Fruit fly (Drosophila melanogaster) whole organism, embryonic: ENCODE measurements around the gene CG13995.

Experiments
- Awh ChIP-seq: fragments of 200-800 bp; sonication (Bioruptor generic); IDR thresholded peaks from 2 replicates; pipeline ENCODE4, ENCODE4 v1.3.6; 2022; ENCODE audit warnings: missing biosample characterization, missing genetic modification characterization
- B-H2 ChIP-seq: fragments of 200-800 bp; sonication (Bioruptor generic); optimal IDR thresholded peaks from 2 replicates; lab custom pipeline; 2018; ENCODE audit warnings: missing biosample characterization, mild to moderate bottlenecking, missing genetic modification characterization
- CG1024 ChIP-seq: fragments of 200-800 bp; sonication (Bioruptor generic); IDR thresholded peaks from 2 replicates; pipeline ENCODE4 v1.3.6; 2022; ENCODE audit warnings: missing biosample characterization, missing genetic modification characterization
- CG12219 ChIP-seq: fragments of 200-800 bp; sonication (Bioruptor generic); optimal IDR thresholded peaks from 3 replicates; lab custom pipeline; 2018; ENCODE audit warnings: missing biosample characterization, mild to moderate bottlenecking, missing genetic modification characterization
- CG12942 ChIP-seq: fragments of 200-800 bp; sonication (Bioruptor generic); optimal IDR thresholded peaks from 3 replicates; lab custom pipeline; 2016; ENCODE audit warnings: missing biosample characterization, missing genetic modification characterization
- CG13123 ChIP-seq: fragments of 200-800 bp; sonication (Bioruptor generic); optimal IDR thresholded peaks from 2 replicates; lab custom pipeline; 2016; ENCODE audit warnings: missing biosample characterization, missing genetic modification characterization
- CG16813 ChIP-seq: fragments of 200-800 bp; sonication (Bioruptor generic); IDR thresholded peaks from 3 replicates; pipeline ENCODE4 v1.3.6; 2022; ENCODE audit warnings: missing biosample characterization, missing genetic modification characterization; ENCODE audit not compliant: partially characterized antibody
- CG17328 ChIP-seq: fragments of 200-800 bp; sonication (Bioruptor generic); IDR thresholded peaks from 2 replicates; pipeline ENCODE4 v1.3.6; 2022; ENCODE audit warnings: missing biosample characterization, missing genetic modification characterization
- CG2129 ChIP-seq: fragments of 200-800 bp; sonication (Bioruptor generic); IDR thresholded peaks from 2 replicates; pipeline ENCODE4 v1.3.6; 2022; ENCODE audit warnings: missing biosample characterization, missing genetic modification characterization; ENCODE audit not compliant: partially characterized antibody
- CG2889 ChIP-seq: fragments of 200-800 bp; sonication (Bioruptor generic); IDR thresholded peaks from 3 replicates; pipeline ENCODE4 v1.3.6; 2022; ENCODE audit warnings: missing biosample characterization, missing genetic modification characterization
- CG30020 ChIP-seq: fragments of 200-800 bp; optimal IDR thresholded peaks from 2 replicates; lab custom pipeline; 2019; ENCODE audit warnings: missing biosample characterization, mild to moderate bottlenecking, missing genetic modification characterization, moderate library complexity
- CG3163 ChIP-seq: fragments of 200-800 bp; sonication (Bioruptor generic); optimal IDR thresholded peaks from 3 replicates; lab custom pipeline; 2016; ENCODE audit warnings: missing biosample characterization, missing genetic modification characterization
- CG32767 ChIP-seq: fragments of 200-800 bp; sonication (Bioruptor generic); IDR thresholded peaks from 2 replicates; pipeline ENCODE4 v1.3.6; 2022; ENCODE audit warnings: missing biosample characterization, missing genetic modification characterization
- CG3281 ChIP-seq: fragments of 200-800 bp; sonication (Bioruptor generic); optimal IDR thresholded peaks from 3 replicates; lab custom pipeline; 2017; ENCODE audit warnings: missing biosample characterization, mild to moderate bottlenecking, missing genetic modification characterization
- CG33557 ChIP-seq: fragments of 200-800 bp; sonication (Bioruptor generic); optimal IDR thresholded peaks from 2 replicates; lab custom pipeline; 2019; ENCODE audit warnings: missing biosample characterization, mild to moderate bottlenecking, missing genetic modification characterization, moderate library complexity
- CG34422 ChIP-seq: fragments of 200-800 bp; sonication (Bioruptor generic); IDR thresholded peaks from 3 replicates; pipeline ENCODE4 v1.3.6; 2022; ENCODE audit warnings: missing biosample characterization, missing genetic modification characterization
- CG4424 ChIP-seq: fragments of 200-800 bp; sonication (Bioruptor generic); optimal IDR thresholded peaks from 3 replicates; lab custom pipeline; 2016; ENCODE audit warnings: missing biosample characterization, missing genetic modification characterization
- CG6791 ChIP-seq: fragments of 200-800 bp; sonication (Bioruptor generic); IDR thresholded peaks from 3 replicates; pipeline ENCODE4 v1.3.6; 2022; ENCODE audit warnings: missing biosample characterization, missing genetic modification characterization; ENCODE audit not compliant: partially characterized antibody
- CG6813 ChIP-seq: fragments of 200-800 bp; sonication (Bioruptor generic); optimal IDR thresholded peaks from 2 replicates; lab custom pipeline; 2017; ENCODE audit warnings: missing biosample characterization, missing genetic modification characterization, mild to moderate bottlenecking, moderate library complexity, missing genetic modification reagents
- CG7963 ChIP-seq: fragments of 200-800 bp; sonication (Bioruptor generic); IDR thresholded peaks from 3 replicates; pipeline ENCODE4 v1.3.6; 2022; ENCODE audit warnings: missing biosample characterization, missing genetic modification characterization; ENCODE audit not compliant: partially characterized antibody
- CG7987 ChIP-seq: fragments of 200-800 bp; sonication (Bioruptor generic); optimal IDR thresholded peaks from 2 replicates; lab custom pipeline; 2018; ENCODE audit warnings: missing biosample characterization, mild to moderate bottlenecking, missing genetic modification characterization, moderate library complexity
- CG8478 ChIP-seq: fragments of >200 bp; optimal IDR thresholded peaks from 2 replicates; lab custom pipeline; 2018
- CG8765 ChIP-seq: fragments of 200-800 bp; sonication (Bioruptor generic); IDR thresholded peaks from 2 replicates; pipeline ENCODE4 v1.3.6; 2022; ENCODE audit warnings: missing biosample characterization, missing genetic modification characterization
- Doc2 ChIP-seq: fragments of 200-800 bp; sonication (Bioruptor generic); IDR thresholded peaks from 2 replicates; pipeline ENCODE4 v1.3.6; 2022; ENCODE audit warnings: missing biosample characterization, missing genetic modification characterization
- Dref ChIP-seq: fragments of 200-800 bp; sonication (Bioruptor generic); IDR thresholded peaks from 2 replicates; pipeline ENCODE4 v1.3.6; 2022; ENCODE audit warnings: missing biosample characterization, missing genetic modification characterization
- HLHmδ ChIP-seq: fragments of 200-800 bp; sonication (Bioruptor generic); optimal IDR thresholded peaks from 2 replicates; lab custom pipeline; 2018; ENCODE audit warnings: missing biosample characterization, mild to moderate bottlenecking, missing genetic modification characterization, moderate library complexity
- Lhr ChIP-seq: fragments of 200-800 bp; sonication (Bioruptor generic); optimal IDR thresholded peaks from 3 replicates; lab custom pipeline; 2017; ENCODE audit warnings: mild to moderate bottlenecking, missing biosample characterization, missing genetic modification reagents, missing genetic modification characterization
- Lim3 ChIP-seq: fragments of 200-800 bp; sonication (Bioruptor generic); IDR thresholded peaks from 2 replicates; pipeline ENCODE4 v1.3.6; 2022; ENCODE audit warnings: missing biosample characterization, missing genetic modification characterization
- Myb ChIP-seq: fragments of 200-800 bp; sonication (Bioruptor generic); optimal IDR thresholded peaks from 2 replicates; lab custom pipeline; 2016; ENCODE audit warnings: missing biosample characterization, missing genetic modification characterization
- NFAT ChIP-seq: fragments of 200-800 bp; sonication (Bioruptor generic); IDR thresholded peaks from 2 replicates; pipeline ENCODE4 v1.3.6; 2022; ENCODE audit warnings: missing biosample characterization, missing genetic modification characterization
- Optix ChIP-seq: fragments of 200-800 bp; sonication (Bioruptor generic); IDR thresholded peaks from 3 replicates; pipeline ENCODE4 v1.3.6; 2022; ENCODE audit warnings: missing biosample characterization, missing genetic modification characterization
- Rfx ChIP-seq: fragments of 200-800 bp; sonication (Bioruptor generic); IDR thresholded peaks from 2 replicates; pipeline ENCODE4 v1.3.6; 2022; ENCODE audit warnings: missing biosample characterization, missing genetic modification characterization
- TFAM ChIP-seq: fragments of 200-800 bp; sonication (Bioruptor generic); optimal IDR thresholded peaks from 2 replicates; lab custom pipeline; 2017; ENCODE audit warnings: missing biosample characterization, missing genetic modification characterization, inconsistent platforms
- ab ChIP-seq: fragments of 200-800 bp; sonication (Bioruptor generic); optimal IDR thresholded peaks from 2 replicates; lab custom pipeline; 2016; ENCODE audit warnings: missing biosample characterization, missing genetic modification characterization
- ash1 ChIP-seq: fragments of 200-800 bp; sonication (Bioruptor generic); optimal IDR thresholded peaks from 2 replicates; lab custom pipeline; 2018; ENCODE audit warnings: missing biosample characterization, mild to moderate bottlenecking, missing genetic modification characterization
- bigmax ChIP-seq: fragments of 200-800 bp; sonication (Bioruptor generic); optimal IDR thresholded peaks from 2 replicates; lab custom pipeline; 2018; ENCODE audit warnings: missing biosample characterization, mild to moderate bottlenecking, missing genetic modification characterization
- crp ChIP-seq, 2 experiments: fragments of 200-800 bp; sonication (Bioruptor generic); optimal IDR thresholded peaks; 2 replicates in 1 of 2; 3 replicates in 1 of 2; lab custom pipeline; 2017; ENCODE audit warnings: missing biosample characterization in 2 of 2, missing genetic modification characterization in 2 of 2, mild to moderate bottlenecking in 1 of 2, moderate library complexity in 1 of 2
- gfzf ChIP-seq: fragments of 200-800 bp; sonication (Bioruptor generic); optimal IDR thresholded peaks from 2 replicates; lab custom pipeline; 2016; ENCODE audit warnings: missing biosample characterization, mild to moderate bottlenecking, missing genetic modification characterization, moderate library complexity
- gt ChIP-seq: fragments of 200-800 bp; sonication (Bioruptor generic); IDR thresholded peaks from 2 replicates; pipeline ENCODE4 v1.3.6; 2022; ENCODE audit warnings: missing biosample characterization, missing genetic modification characterization
- ind ChIP-seq: fragments of 200-800 bp; sonication (Bioruptor generic); optimal IDR thresholded peaks from 3 replicates; lab custom pipeline; 2016; ENCODE audit warnings: missing biosample characterization, missing genetic modification characterization
- inv ChIP-seq: fragments of 200-800 bp; sonication (Bioruptor generic); IDR thresholded peaks from 2 replicates; pipeline ENCODE4 v1.3.6; 2022; ENCODE audit warnings: missing biosample characterization, missing genetic modification characterization; ENCODE audit not compliant: partially characterized antibody
- lmd ChIP-seq: fragments of 200-800 bp; sonication (Bioruptor generic); IDR thresholded peaks from 2 replicates; pipeline ENCODE4 v1.3.6; 2022; ENCODE audit warnings: missing biosample characterization, missing genetic modification characterization
- luna ChIP-seq: fragments of 200-800 bp; sonication (Bioruptor generic); optimal IDR thresholded peaks from 2 replicates; lab custom pipeline; 2016; ENCODE audit warnings: missing biosample characterization, missing genetic modification characterization
- maf-S ChIP-seq: fragments of 200-800 bp; sonication (Bioruptor generic); optimal IDR thresholded peaks from 2 replicates; lab custom pipeline; 2016; ENCODE audit warnings: missing biosample characterization, missing genetic modification characterization
- nau ChIP-seq: fragments of 200-800 bp; sonication (Bioruptor generic); optimal IDR thresholded peaks from 3 replicates; lab custom pipeline; 2017; ENCODE audit warnings: missing biosample characterization, mild to moderate bottlenecking, missing genetic modification characterization, missing genetic modification reagents
- nmo ChIP-seq: fragments of 200-800 bp; sonication (Bioruptor generic); optimal IDR thresholded peaks from 2 replicates; lab custom pipeline; 2018; ENCODE audit warnings: missing biosample characterization, mild to moderate bottlenecking, missing genetic modification characterization, moderate library complexity
- p53 ChIP-seq: fragments of 200-800 bp; sonication (Bioruptor generic); optimal IDR thresholded peaks from 2 replicates; lab custom pipeline; 2016; ENCODE audit warnings: missing biosample characterization, missing genetic modification characterization
- row ChIP-seq: fragments of 200-800 bp; sonication (Bioruptor generic); IDR thresholded peaks from 3 replicates; pipeline ENCODE4 v1.3.6; 2022; ENCODE audit warnings: missing biosample characterization, missing genetic modification characterization
- slbo ChIP-seq: fragments of 200-800 bp; sonication (Bioruptor generic); IDR thresholded peaks from 2 replicates; pipeline ENCODE4 v1.3.6; 2022; ENCODE audit warnings: missing biosample characterization, missing genetic modification characterization
- ssp ChIP-seq: fragments of 200-800 bp; sonication (Bioruptor generic); IDR thresholded peaks from 2 replicates; pipeline ENCODE4 v1.3.6; 2022; ENCODE audit warnings: missing biosample characterization, missing genetic modification characterization
- tap ChIP-seq: fragments of 200-800 bp; optimal IDR thresholded peaks from 3 replicates; lab custom pipeline; 2019; ENCODE audit warnings: missing biosample characterization, mild to moderate bottlenecking, missing genetic modification characterization, moderate library complexity
- unc-4 ChIP-seq: fragments of 200-800 bp; sonication (Bioruptor generic); IDR thresholded peaks from 2 replicates; pipeline ENCODE4 v1.3.6; 2022; ENCODE audit warnings: missing biosample characterization, missing genetic modification characterization; ENCODE audit not compliant: partially characterized antibody

The CG13995 gene

dm6 chr2L:6050575-6050974 is 3.5 kb upstream of the CG13995 start, which contains the start of gene CG9135 (continued):
- TF ChIP-seq Lhr (GFP tag; lab: Kevin White, UChicago) (peak; percentile 56), CG1024 (GFP tag; lab: Robert Waterston, UW) (no peak), lmd (GFP tag; lab: Robert Waterston, UW) (no peak), ind (GFP tag; lab: Kevin White, UChicago) (no peak), CG32767 (GFP tag; lab: Robert Waterston, UW) (no peak), nau (GFP tag; lab: Kevin White, UChicago) (no peak), CG2129 (GFP tag; lab: Robert Waterston, UW) (peak; percentile 90), CG7963 (GFP tag; lab: Robert Waterston, UW) (peak; percentile 100), CG12942 (GFP tag; lab: Kevin White, UChicago) (no peak), Dref (GFP tag; lab: Robert Waterston, UW) (peak; percentile 100), nmo (peak; percentile 36), CG13123 (GFP tag; lab: Kevin White, UChicago) (no peak), unc-4 (GFP tag; lab: Robert Waterston, UW) (peak; percentile 99), CG6791 (GFP tag; lab: Robert Waterston, UW) (peak; percentile 100), bigmax (peak; percentile 88), B-H2 (GFP tag; lab: Kevin White, UChicago) (peak; percentile 11), CG16813 (peak; percentile 99), Doc2 (GFP tag; lab: Robert Waterston, UW) (no peak), CG8765 (GFP tag; lab: Robert Waterston, UW) (no peak), inv (GFP tag; lab: Robert Waterston, UW) (peak; percentile 98), luna (GFP tag; lab: Kevin White, UChicago) (peak; percentile 6), CG8478 (lab: Kevin White, UChicago) (no peak), CG3281 (GFP tag; lab: Kevin White, UChicago) (no peak), Optix (no peak), ab (no peak), HLHmδ (GFP tag; lab: Kevin White, UChicago) (no peak), ssp (GFP tag; lab: Robert Waterston, UW) (peak; percentile 84), CG2889 (GFP tag; lab: Robert Waterston, UW) (no peak), Myb (peak; percentile 20), p53 (no peak), Lim3 (GFP tag; lab: Robert Waterston, UW) (no peak), slbo (GFP tag; lab: Robert Waterston, UW) (0 out of 2 replicates have a peak, but pooled peaks have one; percentile 8), CG30020 (tag; lab: Kevin White, UChicago) (peak; percentile 72), CG7987 (no peak), Rfx (GFP tag; lab: Robert Waterston, UW) (peak; percentile 62), Awh (no peak), maf-S (GFP tag; lab: Kevin White, UChicago) (no peak), CG12219 (no peak), TFAM (no peak), CG17328 (GFP tag; lab: Robert Waterston, UW) (no peak), CG6813 (GFP tag; lab: Kevin White, UChicago) (no peak), CG33557 (GFP tag; lab: Kevin White, UChicago) (no peak), ash1 (GFP tag; lab: Kevin White, UChicago) (no peak), tap (tag; lab: Kevin White, UChicago) (no peak), NFAT (no peak), CG4424 (no peak), gfzf (GFP tag; lab: Kevin White, UChicago) (no peak), crp (GFP tag; optimal IDR thresholded peaks at IDR 0.05; lab: Kevin White, UChicago) (peak in 1 of 2 experiments; percentile 19), gt (GFP tag; lab: Robert Waterston, UW) (no peak), row (GFP tag; lab: Robert Waterston, UW) (peak; percentile 59), CG3163 (GFP tag; lab: Kevin White, UChicago) (no peak), CG34422 (GFP tag; lab: Robert Waterston, UW) (peak; percentile 6; the same call in 1 of the 3 replicates)
